Fruit fly (Drosophila melanogaster): ENCODE results near the gene Elal.

The Elal gene

DNA sequence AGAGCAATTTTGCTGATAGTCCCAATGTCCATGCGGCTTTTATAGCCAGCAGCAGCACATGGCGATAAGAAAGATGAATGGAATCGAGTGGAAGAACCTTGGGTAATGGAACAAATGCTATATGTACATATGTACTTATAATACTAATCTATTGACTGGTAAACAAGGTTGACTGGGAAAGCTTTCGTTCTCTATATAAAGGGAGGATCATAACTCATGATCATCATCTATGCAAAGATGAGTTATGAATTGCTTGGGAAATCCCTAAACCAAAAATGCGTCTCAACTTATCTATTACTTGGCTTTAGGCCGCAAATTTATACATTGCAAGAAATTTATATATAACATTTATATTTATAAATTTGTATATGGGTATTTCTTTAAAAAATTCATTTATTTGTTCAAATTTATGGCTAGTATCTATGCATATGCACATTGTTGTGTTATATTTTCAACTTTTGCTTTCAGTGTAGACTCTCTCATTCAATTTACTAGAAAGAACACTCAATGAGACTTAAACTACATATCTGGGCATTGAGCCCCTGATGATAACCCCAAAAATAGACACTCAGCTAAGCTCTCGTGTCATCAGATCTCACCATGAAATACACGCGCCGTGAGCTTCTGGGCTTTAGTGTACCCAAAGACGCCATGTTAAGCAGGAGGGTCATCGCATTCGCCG is at the start of gene Elal, which contains the start of gene Srg1:
Gene Elal, plus strand, starts transcription at position 632 of the 682 bp plus-strand sequence.
Gene Srg1, minus strand, starts transcription at position 14 of the 682 bp plus-strand sequence.
- TF ChIP-seq Hr96 (GFP tag; optimal IDR thresholded peaks at IDR 0.05) (no peak), CG1620 (GFP tag; optimal IDR thresholded peaks at IDR 0.05) (no peak), cic (GFP tag; optimal IDR thresholded peaks at IDR 0.05) (peak; percentile 68), CG14711 (tag; optimal IDR thresholded peaks at IDR 0.05) (peak; percentile 32), cnc (optimal IDR thresholded peaks at IDR 0.05) (no peak), toe (GFP tag; optimal IDR thresholded peaks at IDR 0.05) (no peak), Crg-1 (GFP tag; optimal IDR thresholded peaks at IDR 0.05) (no peak), kay (GFP tag; ENCODE audit: borderline replicate concordance) (no peak), tj (GFP tag; optimal IDR thresholded peaks at IDR 0.05) (peak; percentile 27), bab1 (GFP tag; optimal IDR thresholded peaks at IDR 0.05) (no peak), CG12768 (GFP tag; optimal IDR thresholded peaks at IDR 0.05) (peak; percentile 16), CG11617 (GFP tag; optimal IDR thresholded peaks at IDR 0.05) (peak; percentile 6), ovo (GFP tag; optimal IDR thresholded peaks at IDR 0.05) (no peak), pad (GFP tag; optimal IDR thresholded peaks at IDR 0.05) (no peak), CG7101 (tag; optimal IDR thresholded peaks at IDR 0.05) (peak; percentile 65), Clk (GFP tag; optimal IDR thresholded peaks at IDR 0.05) (no peak), CG7045 (GFP tag; optimal IDR thresholded peaks at IDR 0.05) (no peak), CG33017 (tag; optimal IDR thresholded peaks at IDR 0.05) (peak; percentile 70), Mnt (GFP tag; optimal IDR thresholded peaks at IDR 0.05) (peak; percentile 50), CG5204 (GFP tag; optimal IDR thresholded peaks at IDR 0.05) (no peak)

DNA sequence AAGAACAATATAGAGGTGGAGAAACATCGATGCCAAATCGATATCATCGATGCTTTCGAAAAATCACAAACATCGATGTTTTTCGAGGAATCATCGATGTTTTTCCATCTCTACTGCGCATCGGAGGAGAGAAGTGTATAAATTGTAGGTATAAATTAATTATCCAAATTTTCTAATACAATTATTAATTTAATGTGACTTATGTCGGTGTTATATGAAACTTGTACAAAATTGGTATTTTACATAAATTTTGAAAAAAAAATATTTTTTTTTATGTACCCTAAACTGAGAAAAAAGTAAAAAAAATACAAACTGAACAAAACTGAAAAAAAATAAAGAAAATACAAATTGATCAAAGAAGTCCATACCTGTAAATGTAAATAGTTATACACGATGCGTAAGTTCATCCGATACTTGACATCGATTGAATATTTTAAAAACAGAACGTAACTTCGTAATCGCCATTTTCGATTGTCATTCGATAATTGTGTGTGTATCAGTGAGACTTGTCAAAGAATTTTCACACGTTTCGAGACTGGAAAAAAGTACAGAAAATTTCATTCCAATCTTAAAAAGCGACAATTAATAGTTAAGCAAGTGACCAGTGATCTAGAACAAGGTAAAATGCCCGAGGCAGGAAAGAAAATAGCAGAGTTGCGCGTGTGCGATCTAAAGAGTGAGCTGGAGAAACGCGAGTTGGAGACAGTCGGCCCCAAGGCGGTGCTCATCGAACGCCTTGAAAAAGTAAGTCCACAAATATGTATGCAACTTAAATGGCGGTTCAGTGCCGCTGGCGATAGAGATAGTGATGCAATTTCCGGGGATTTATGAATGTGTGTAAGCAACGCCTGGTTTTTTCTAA is 47.9 kb upstream of the Elal start, which contains the start of the genes CG5808 and Saf-B:
Gene CG5808, minus strand, starts transcription at position 15 of the 862 bp plus-strand sequence.
Gene Saf-B, plus strand, starts transcription at position 472 of the 862 bp plus-strand sequence.
- TF ChIP-seq CG1620 (GFP tag; optimal IDR thresholded peaks at IDR 0.05) (peak; percentile 53), CG11617 (GFP tag; optimal IDR thresholded peaks at IDR 0.05) (peak; percentile 45), cic (GFP tag; optimal IDR thresholded peaks at IDR 0.05) (no peak), CG33017 (tag; optimal IDR thresholded peaks at IDR 0.05) (no peak), bab1 (GFP tag; optimal IDR thresholded peaks at IDR 0.05) (no peak), CG12768 (GFP tag; optimal IDR thresholded peaks at IDR 0.05) (peak; percentile 38), CG5204 (GFP tag; optimal IDR thresholded peaks at IDR 0.05) (no peak), cnc (optimal IDR thresholded peaks at IDR 0.05) (no peak), kay (GFP tag; ENCODE audit: borderline replicate concordance) (no peak), ovo (GFP tag; optimal IDR thresholded peaks at IDR 0.05) (no peak), CG7045 (GFP tag; optimal IDR thresholded peaks at IDR 0.05) (no peak), toe (GFP tag; optimal IDR thresholded peaks at IDR 0.05) (no peak), tj (GFP tag; optimal IDR thresholded peaks at IDR 0.05) (peak; percentile 5), Mnt (GFP tag; optimal IDR thresholded peaks at IDR 0.05) (no peak), Clk (GFP tag; optimal IDR thresholded peaks at IDR 0.05) (no peak), pad (GFP tag; optimal IDR thresholded peaks at IDR 0.05) (no peak), CG7101 (tag; optimal IDR thresholded peaks at IDR 0.05) (no peak), Crg-1 (GFP tag; optimal IDR thresholded peaks at IDR 0.05) (no peak), CG14711 (tag; optimal IDR thresholded peaks at IDR 0.05) (peak; percentile 44), Hr96 (GFP tag; optimal IDR thresholded peaks at IDR 0.05) (no peak)

DNA sequence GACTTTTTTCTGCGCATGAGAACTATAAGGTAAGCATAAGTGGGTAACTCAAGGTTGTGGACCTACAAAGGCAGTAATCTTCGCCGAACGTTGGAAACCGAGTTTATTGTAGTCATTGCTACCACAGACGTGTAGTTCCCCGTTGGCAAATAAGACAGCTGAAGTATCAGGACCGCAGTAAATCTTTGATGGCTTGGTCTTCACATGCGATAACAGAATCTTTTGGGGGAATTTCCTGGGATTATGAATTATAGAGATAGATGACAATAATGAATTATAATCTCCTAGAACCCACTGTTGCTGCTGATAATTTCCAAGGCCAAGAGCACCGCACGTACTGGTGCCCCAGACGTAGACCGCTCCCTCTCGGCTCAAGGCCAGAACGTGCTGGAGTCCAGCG is 42.1 kb upstream of the Elal start:
- TF ChIP-seq Crg-1 (GFP tag; optimal IDR thresholded peaks at IDR 0.05) (no peak), CG33017 (tag; optimal IDR thresholded peaks at IDR 0.05) (no peak), Clk (GFP tag; optimal IDR thresholded peaks at IDR 0.05) (no peak), CG5204 (GFP tag; optimal IDR thresholded peaks at IDR 0.05) (no peak), toe (GFP tag; optimal IDR thresholded peaks at IDR 0.05) (no peak), pad (GFP tag; optimal IDR thresholded peaks at IDR 0.05) (no peak), tj (GFP tag; optimal IDR thresholded peaks at IDR 0.05) (no peak), bab1 (GFP tag; optimal IDR thresholded peaks at IDR 0.05) (no peak), cnc (optimal IDR thresholded peaks at IDR 0.05) (no peak)

DNA sequence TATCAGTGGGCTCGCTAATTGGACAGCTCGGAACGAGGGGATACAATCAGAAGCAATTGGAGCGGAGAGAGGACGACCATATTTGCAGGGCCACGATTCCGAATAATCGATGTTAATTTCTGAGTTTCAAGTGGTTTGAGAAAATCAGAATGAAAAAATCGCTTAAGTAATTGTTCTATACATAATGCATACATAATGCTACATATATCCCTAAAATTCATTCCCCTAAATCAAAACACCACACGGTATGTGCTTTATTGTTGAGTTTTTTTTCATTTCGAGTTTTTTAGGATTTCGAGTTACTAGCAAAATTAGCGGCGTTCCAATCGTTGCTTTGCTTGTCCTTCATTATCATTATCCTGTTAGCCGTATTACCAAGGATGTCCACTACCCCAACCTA is 39.6 kb upstream of the Elal start, which contains the start of gene niki:
Gene niki, minus strand, starts transcription at position 101 of the 400 bp plus-strand sequence.
- TF ChIP-seq CG7101 (tag; optimal IDR thresholded peaks at IDR 0.05) (no peak), cnc (optimal IDR thresholded peaks at IDR 0.05) (no peak), CG14711 (tag; optimal IDR thresholded peaks at IDR 0.05) (no peak), CG7045 (GFP tag; optimal IDR thresholded peaks at IDR 0.05) (no peak), toe (GFP tag; optimal IDR thresholded peaks at IDR 0.05) (no peak), Mnt (GFP tag; optimal IDR thresholded peaks at IDR 0.05) (no peak), bab1 (GFP tag; optimal IDR thresholded peaks at IDR 0.05) (no peak), CG5204 (GFP tag; optimal IDR thresholded peaks at IDR 0.05) (no peak), Hr96 (GFP tag; optimal IDR thresholded peaks at IDR 0.05) (no peak), ovo (GFP tag; optimal IDR thresholded peaks at IDR 0.05) (no peak), CG12768 (GFP tag; optimal IDR thresholded peaks at IDR 0.05) (no peak), cic (GFP tag; optimal IDR thresholded peaks at IDR 0.05) (no peak), Crg-1 (GFP tag; optimal IDR thresholded peaks at IDR 0.05) (no peak), pad (GFP tag; optimal IDR thresholded peaks at IDR 0.05) (no peak), CG1620 (GFP tag; optimal IDR thresholded peaks at IDR 0.05) (no peak), kay (GFP tag; ENCODE audit: borderline replicate concordance) (no peak)

DNA sequence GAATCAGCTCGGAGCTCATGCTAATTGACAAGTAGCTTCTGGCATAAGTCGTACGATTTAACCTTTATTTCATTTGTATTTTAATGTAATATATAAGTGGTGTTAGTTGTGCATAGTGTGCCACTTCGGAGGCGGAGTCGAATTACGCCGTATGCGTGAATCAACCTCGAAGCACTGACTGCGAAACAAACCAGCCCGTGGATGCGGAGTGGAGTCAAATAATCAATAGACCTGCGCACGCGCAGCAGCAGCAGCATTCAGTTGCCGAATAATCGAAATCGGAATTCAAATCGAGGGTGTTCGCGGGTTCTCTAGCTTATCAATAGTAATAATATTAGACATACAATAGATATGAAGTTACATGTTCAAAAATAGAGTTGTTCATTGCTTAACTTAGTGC is 36.9 kb upstream of the Elal start, which contains the start of gene RabX4:
Gene RabX4, minus strand, starts transcription at position 176 of the 400 bp plus-strand sequence.
- TF ChIP-seq CG5204 (GFP tag; optimal IDR thresholded peaks at IDR 0.05), result no peak
- TF ChIP-seq CG7101 (tag; optimal IDR thresholded peaks at IDR 0.05), result no peak
- TF ChIP-seq kay (GFP tag; ENCODE audit: borderline replicate concordance), result peak; percentile 35
- no peak for TF ChIP-seq CG14711 (tag; optimal IDR thresholded peaks at IDR 0.05)
- TF ChIP-seq CG1620 (GFP tag; optimal IDR thresholded peaks at IDR 0.05), result no peak
- TF ChIP-seq Clk (GFP tag; optimal IDR thresholded peaks at IDR 0.05), result no peak

Measured in whole organism, adult.